Fruit fly (Drosophila melanogaster): Measurements from ENCODE around the gene elav.

The elav gene

dm6 chrX:494607-495006 lies 28.4 kb downstream of the elav start, which contains the start of gene CG17778 (continued):
- TF ChIP-seq nom (GFP tag; optimal IDR thresholded peaks at IDR 0.05) (no peak), Trl (optimal IDR thresholded peaks at IDR 0.05) (peak; percentile 32 to 46), Trl (GFP tag; optimal IDR thresholded peaks at IDR 0.05) (no peak), Eip74EF (GFP tag; optimal IDR thresholded peaks at IDR 0.05) (no peak), Nf-YB (GFP tag; optimal IDR thresholded peaks at IDR 0.05) (peak; percentile 28), cwo (GFP tag; optimal IDR thresholded peaks at IDR 0.05) (peak; percentile 2), CG18476 (GFP tag; optimal IDR thresholded peaks at IDR 0.05) (no peak), ssp (GFP tag; IDR thresholded peaks at IDR 0.05) (no peak), CG6791 (GFP tag; IDR thresholded peaks at IDR 0.05; ENCODE audit: partially characterized antibody) (no peak), CG10543 (GFP tag; optimal IDR thresholded peaks at IDR 0.05) (no peak), Ptx1 (GFP tag; IDR thresholded peaks at IDR 0.05) (peak; percentile 31; the same call in 1 of the 2 replicates), fd3F (GFP tag; optimal IDR thresholded peaks at IDR 0.05) (no peak), Ravus (GFP tag; IDR thresholded peaks at IDR 0.05) (no peak), slbo (GFP tag; IDR thresholded peaks at IDR 0.05) (peak; percentile 30; the same call in 1 of the 2 replicates), sd (tag; optimal IDR thresholded peaks at IDR 0.05) (peak; percentile 55), CG5180 (GFP tag; optimal IDR thresholded peaks at IDR 0.05) (no peak), nerfin-1 (tag; optimal IDR thresholded peaks at IDR 0.05) (peak; percentile 40), sug (tag; optimal IDR thresholded peaks at IDR 0.05) (no peak), fu2 (GFP tag; optimal IDR thresholded peaks at IDR 0.05) (no peak), Hr78 (GFP tag; optimal IDR thresholded peaks at IDR 0.05) (no peak), CG2120 (GFP tag; optimal IDR thresholded peaks at IDR 0.05) (peak; percentile 32), Chrac-16 (GFP tag; optimal IDR thresholded peaks at IDR 0.05) (no peak), row (GFP tag; IDR thresholded peaks at IDR 0.05) (peak; percentile 35; the same call in 2 of the 3 replicates), jigr1 (GFP tag; IDR thresholded peaks at IDR 0.05) (no peak), Adf1 (GFP tag; IDR thresholded peaks at IDR 0.05) (no peak), CG8290 (GFP tag; optimal IDR thresholded peaks at IDR 0.05) (no peak), CG8290 (tag; optimal IDR thresholded peaks at IDR 0.05) (peak in 1 of 2 experiments; percentile 28), cg (GFP tag; optimal IDR thresholded peaks at IDR 0.05) (no peak), CG3407 (GFP tag; optimal IDR thresholded peaks at IDR 0.05) (no peak), H15 (GFP tag; IDR thresholded peaks at IDR 0.05) (0 out of 3 replicates have a peak, but pooled peaks have one; percentile 29), ato (GFP tag; IDR thresholded peaks at IDR 0.05; ENCODE audit: partially characterized antibody) (no peak), TFAM (GFP tag; optimal IDR thresholded peaks at IDR 0.05) (no peak), D19A (tag; optimal IDR thresholded peaks at IDR 0.05) (no peak), CG3847 (GFP tag; IDR thresholded peaks at IDR 0.05) (no peak), prd (optimal IDR thresholded peaks at IDR 0.05) (no peak), prd (GFP tag; IDR thresholded peaks at IDR 0.05) (0 out of 3 replicates have a peak, but pooled peaks have one; percentile 26), ranshi (GFP tag; IDR thresholded peaks at IDR 0.05) (peak; percentile 22; the same call in 1 of the 2 replicates), her (GFP tag; optimal IDR thresholded peaks at IDR 0.05) (no peak), Nf-YC (tag; optimal IDR thresholded peaks at IDR 0.05) (peak; percentile 68), Asciz (GFP tag; optimal IDR thresholded peaks at IDR 0.05) (no peak), CG7745 (tag; optimal IDR thresholded peaks at IDR 0.05) (no peak), CG14014 (GFP tag; IDR thresholded peaks at IDR 0.05) (0 out of 2 replicates have a peak, but pooled peaks have one; percentile 36), pan (optimal IDR thresholded peaks at IDR 0.05) (no peak), pan (GFP tag; optimal IDR thresholded peaks at IDR 0.05 in 1 of 2, IDR thresholded peaks at IDR 0.05 in 1 of 2) (peak in 1 of 2 experiments; percentile 35), ind (GFP tag; optimal IDR thresholded peaks at IDR 0.05) (no peak), Rfx (GFP tag; IDR thresholded peaks at IDR 0.05) (0 out of 2 replicates have a peak, but pooled peaks have one; percentile 23), CG18599 (GFP tag; optimal IDR thresholded peaks at IDR 0.05) (peak; percentile 60), zen2 (GFP tag; IDR thresholded peaks at IDR 0.05; ENCODE audit: partially characterized antibody) (no peak), shn (GFP tag; optimal IDR thresholded peaks at IDR 0.05) (no peak), sens (GFP tag) (peak; percentile 65), CG2875 (GFP tag; optimal IDR thresholded peaks at IDR 0.05) (no peak)

All from whole organism, embryonic.